Fruit fly (Drosophila melanogaster) whole organism, embryonic: Measurements from ENCODE around the gene nSMase.

Source experiments
- Asciz ChIP-seq: fragments of 200-800 bp; sonication (Bioruptor generic); optimal IDR thresholded peaks from 2 replicates; lab custom pipeline; 2017; ENCODE audit warnings: missing biosample characterization, mild to moderate bottlenecking, missing genetic modification characterization, missing genetic modification reagents
- CG1024 ChIP-seq: fragments of 200-800 bp; sonication (Bioruptor generic); IDR thresholded peaks from 2 replicates; pipeline ENCODE4 v1.3.6; 2022; ENCODE audit warnings: missing biosample characterization, missing genetic modification characterization
- CG10565 ChIP-seq: fragments of 200-800 bp; sonication (Bioruptor generic); optimal IDR thresholded peaks from 3 replicates; lab custom pipeline; 2016; ENCODE audit warnings: missing biosample characterization, mild to moderate bottlenecking, missing genetic modification characterization
- CG11398 ChIP-seq: fragments of 200-800 bp; sonication (Bioruptor generic); optimal IDR thresholded peaks from 2 replicates; lab custom pipeline; 2016; ENCODE audit warnings: missing biosample characterization, missing genetic modification characterization
- CG12219 ChIP-seq: fragments of 200-800 bp; sonication (Bioruptor generic); optimal IDR thresholded peaks from 3 replicates; lab custom pipeline; 2018; ENCODE audit warnings: missing biosample characterization, mild to moderate bottlenecking, missing genetic modification characterization
- CG12769 ChIP-seq: fragments of 200-800 bp; sonication (Bioruptor generic); optimal IDR thresholded peaks from 2 replicates; lab custom pipeline; 2019; ENCODE audit warnings: missing biosample characterization, mild to moderate bottlenecking, missing genetic modification characterization, moderate library complexity
- CG14965 ChIP-seq: fragments of 200-800 bp; sonication (Bioruptor generic); optimal IDR thresholded peaks from 2 replicates; lab custom pipeline; 2016; ENCODE audit warnings: missing biosample characterization, missing genetic modification characterization, borderline replicate concordance
- CG15269 ChIP-seq: fragments of 200-800 bp; sonication (Bioruptor generic); optimal IDR thresholded peaks from 2 replicates; lab custom pipeline; 2018; ENCODE audit warnings: missing biosample characterization, mild to moderate bottlenecking, missing genetic modification characterization, moderate library complexity
- CG15601 ChIP-seq: fragments of 200-800 bp; sonication (Bioruptor generic); optimal IDR thresholded peaks from 3 replicates; lab custom pipeline; 2019; ENCODE audit warnings: missing biosample characterization, mild to moderate bottlenecking, missing genetic modification characterization, moderate library complexity
- CG16863 ChIP-seq: fragments of 200-800 bp; sonication (Bioruptor generic); optimal IDR thresholded peaks from 3 replicates; lab custom pipeline; 2016; ENCODE audit warnings: missing biosample characterization, missing genetic modification characterization
- CG17328 ChIP-seq: fragments of 200-800 bp; sonication (Bioruptor generic); IDR thresholded peaks from 2 replicates; pipeline ENCODE4 v1.3.6; 2022; ENCODE audit warnings: missing biosample characterization, missing genetic modification characterization
- CG2678 ChIP-seq: fragments of 200-800 bp; sonication (Bioruptor generic); optimal IDR thresholded peaks from 3 replicates; lab custom pipeline; 2019; ENCODE audit warnings: missing biosample characterization, mild to moderate bottlenecking, missing genetic modification characterization, moderate library complexity
- CG3065 ChIP-seq: fragments of 200-800 bp; sonication (Bioruptor generic); optimal IDR thresholded peaks from 2 replicates; lab custom pipeline; 2016; ENCODE audit warnings: missing biosample characterization, missing genetic modification characterization
- CG32532 ChIP-seq: fragments of 200-800 bp; sonication (Bioruptor generic); IDR thresholded peaks from 2 replicates; pipeline ENCODE4 v1.3.6; 2022; ENCODE audit warnings: missing biosample characterization, missing genetic modification characterization
- CG34422 ChIP-seq: fragments of 200-800 bp; sonication (Bioruptor generic); IDR thresholded peaks from 3 replicates; pipeline ENCODE4 v1.3.6; 2022; ENCODE audit warnings: missing biosample characterization, missing genetic modification characterization
- CG5245 ChIP-seq: fragments of 200-800 bp; sonication (Bioruptor generic); optimal IDR thresholded peaks from 3 replicates; lab custom pipeline; 2016; ENCODE audit warnings: missing biosample characterization, missing genetic modification characterization
- CG7745 ChIP-seq: fragments of 200-800 bp; sonication (Bioruptor generic); optimal IDR thresholded peaks from 2 replicates; lab custom pipeline; 2018; ENCODE audit warnings: missing biosample characterization, mild to moderate bottlenecking, missing genetic modification characterization, moderate library complexity
- CG8290 ChIP-seq, 3 experiments: fragments of 200-800 bp; sonication (Bioruptor generic); optimal IDR thresholded peaks; 2 replicates each; lab custom pipeline; 2016 to 2019; ENCODE audit warnings: missing biosample characterization in 3 of 3, missing genetic modification characterization in 3 of 3, mild to moderate bottlenecking in 2 of 3, moderate library complexity in 1 of 3
- Doc3 ChIP-seq: fragments of 200-800 bp; sonication (Bioruptor generic); IDR thresholded peaks from 3 replicates; pipeline ENCODE4 v1.3.6; 2022; ENCODE audit warnings: missing biosample characterization, missing genetic modification characterization; ENCODE audit not compliant: partially characterized antibody
- ERR ChIP-seq: fragments of 200-800 bp; sonication (Bioruptor generic); optimal IDR thresholded peaks from 2 replicates; lab custom pipeline; 2016; ENCODE audit warnings: missing biosample characterization, missing genetic modification characterization
- GATAe ChIP-seq: fragments of 200-800 bp; sonication (Bioruptor generic); conservative IDR thresholded peaks from 2 replicates; pipeline ENCODE4 v1.3.6; 2022; ENCODE audit warnings: missing biosample characterization, missing genetic modification characterization
- H15 ChIP-seq: fragments of 200-800 bp; sonication (Bioruptor generic); IDR thresholded peaks from 3 replicates; pipeline ENCODE4 v1.3.6; 2022; ENCODE audit warnings: missing biosample characterization, missing genetic modification characterization
- HLH3B ChIP-seq: fragments of 200-800 bp; sonication (Bioruptor generic); IDR thresholded peaks from 2 replicates; pipeline ENCODE4 v1.3.6; 2022; ENCODE audit warnings: missing biosample characterization, missing genetic modification characterization
- HLH4C ChIP-seq: fragments of 200-800 bp; sonication (Bioruptor generic); IDR thresholded peaks from 3 replicates; pipeline ENCODE4 v1.3.6; 2022; ENCODE audit warnings: missing biosample characterization, missing genetic modification characterization; ENCODE audit not compliant: partially characterized antibody
- Hey ChIP-seq: fragments of 200-800 bp; sonication (Bioruptor generic); optimal IDR thresholded peaks from 3 replicates; lab custom pipeline; 2018; ENCODE audit warnings: missing biosample characterization, mild to moderate bottlenecking, missing genetic modification characterization
- HmgZ ChIP-seq: fragments of 200-800 bp; sonication (Bioruptor generic); optimal IDR thresholded peaks from 2 replicates; lab custom pipeline; 2018; ENCODE audit warnings: missing biosample characterization, mild to moderate bottlenecking, missing genetic modification characterization
- Jarid2 ChIP-seq: fragments of 200-800 bp; sonication (Bioruptor generic); optimal IDR thresholded peaks from 3 replicates; lab custom pipeline; 2017; ENCODE audit warnings: mild to moderate bottlenecking, missing biosample characterization, missing genetic modification reagents, missing genetic modification characterization
- Lhr ChIP-seq: fragments of 200-800 bp; sonication (Bioruptor generic); optimal IDR thresholded peaks from 3 replicates; lab custom pipeline; 2017; ENCODE audit warnings: mild to moderate bottlenecking, missing biosample characterization, missing genetic modification reagents, missing genetic modification characterization
- Med ChIP-seq: fragments of 200-800 bp; sonication (Bioruptor generic); peaks from one replicate; lab custom pipeline; 2016; ENCODE audit warnings: missing biosample characterization, missing genetic modification characterization, mild to moderate bottlenecking, inconsistent platforms, moderate library complexity
- Nf-YA ChIP-seq: fragments of 200-800 bp; sonication (Bioruptor generic); IDR thresholded peaks from 2 replicates; pipeline ENCODE4 v1.3.6; 2022; ENCODE audit warnings: missing biosample characterization, missing genetic modification characterization
- YL-1 ChIP-seq: fragments of 200-800 bp; sonication (Bioruptor generic); optimal IDR thresholded peaks from 3 replicates; lab custom pipeline; 2017; ENCODE audit warnings: missing biosample characterization, mild to moderate bottlenecking, missing genetic modification characterization
- abd-A ChIP-seq: fragments of 200-800 bp; sonication (Bioruptor generic); optimal IDR thresholded peaks from 3 replicates; lab custom pipeline; 2019; ENCODE audit warnings: missing biosample characterization, mild to moderate bottlenecking, missing genetic modification characterization, moderate library complexity
- al ChIP-seq: fragments of 200-800 bp; sonication (Bioruptor generic); IDR thresholded peaks from 2 replicates; pipeline ENCODE4 v1.3.6; 2022; ENCODE audit warnings: missing biosample characterization, missing genetic modification characterization
- bbx ChIP-seq: fragments of 200-800 bp; sonication (Bioruptor generic); IDR thresholded peaks from 2 replicates; pipeline ENCODE4 v1.3.6; 2022; ENCODE audit warnings: missing biosample characterization, missing genetic modification characterization; ENCODE audit not compliant: partially characterized antibody
- cad ChIP-seq: fragments of >200 bp; optimal IDR thresholded peaks from 2 replicates; lab custom pipeline; 2017; ENCODE audit warnings: missing biosample characterization, missing genetic modification characterization
- corto ChIP-seq: fragments of 200-800 bp; sonication (Bioruptor generic); optimal IDR thresholded peaks from 2 replicates; lab custom pipeline; 2016; ENCODE audit warnings: missing biosample characterization, mild to moderate bottlenecking, missing genetic modification characterization, moderate library complexity
- dm ChIP-seq: fragments of 200-800 bp; sonication (Bioruptor generic); optimal IDR thresholded peaks from 3 replicates; lab custom pipeline; 2016; ENCODE audit warnings: missing biosample characterization, missing genetic modification characterization
- esg ChIP-seq: fragments of 200-800 bp; sonication (Bioruptor generic); conservative IDR thresholded peaks from 2 replicates; pipeline ENCODE4 v1.3.6; 2022; ENCODE audit warnings: missing biosample characterization, missing genetic modification characterization
- exex ChIP-seq: fragments of 200-800 bp; sonication (Bioruptor generic); optimal IDR thresholded peaks from 4 replicates; lab custom pipeline; 2018; ENCODE audit warnings: missing biosample characterization, mild to moderate bottlenecking, missing genetic modification characterization, moderate library complexity
- lbe ChIP-seq: fragments of 200-800 bp; sonication (Bioruptor generic); optimal IDR thresholded peaks from 2 replicates; lab custom pipeline; 2016; ENCODE audit warnings: missing biosample characterization, mild to moderate bottlenecking, missing genetic modification characterization
- nau ChIP-seq: fragments of 200-800 bp; sonication (Bioruptor generic); optimal IDR thresholded peaks from 3 replicates; lab custom pipeline; 2017; ENCODE audit warnings: missing biosample characterization, mild to moderate bottlenecking, missing genetic modification characterization, missing genetic modification reagents
- odd ChIP-seq: fragments of 200-800 bp; sonication (Bioruptor generic); optimal IDR thresholded peaks from 2 replicates; lab custom pipeline; 2017; ENCODE audit warnings: missing biosample characterization, mild to moderate bottlenecking, missing genetic modification characterization
- onecut ChIP-seq: fragments of 200-800 bp; sonication (Bioruptor generic); IDR thresholded peaks from 2 replicates; pipeline ENCODE4 v1.3.6; 2022; ENCODE audit warnings: missing biosample characterization, missing genetic modification characterization
- psq ChIP-seq: fragments of 200-800 bp; sonication (Bioruptor generic); optimal IDR thresholded peaks from 2 replicates; lab custom pipeline; 2017; ENCODE audit warnings: missing biosample characterization, missing genetic modification characterization
- sens-2 ChIP-seq: fragments of 200-800 bp; sonication (Bioruptor generic); IDR thresholded peaks from 2 replicates; pipeline ENCODE4 v1.3.6; 2022; ENCODE audit warnings: missing biosample characterization, missing genetic modification characterization
- ssp ChIP-seq: fragments of 200-800 bp; sonication (Bioruptor generic); IDR thresholded peaks from 2 replicates; pipeline ENCODE4 v1.3.6; 2022; ENCODE audit warnings: missing biosample characterization, missing genetic modification characterization
- tgo ChIP-seq: fragments of 200-800 bp; sonication (Bioruptor generic); IDR thresholded peaks from 3 replicates; pipeline ENCODE4 v1.3.6; 2022; ENCODE audit warnings: missing biosample characterization, missing genetic modification characterization
- zen ChIP-seq: fragments of 200-800 bp; sonication (Bioruptor generic); optimal IDR thresholded peaks from 3 replicates; lab custom pipeline; 2018; ENCODE audit warnings: missing biosample characterization, mild to moderate bottlenecking, missing genetic modification characterization, moderate library complexity
- zf30C ChIP-seq: fragments of 200-800 bp; sonication (Bioruptor generic); optimal IDR thresholded peaks from 3 replicates; lab custom pipeline; 2018; ENCODE audit warnings: missing biosample characterization, mild to moderate bottlenecking, missing genetic modification characterization

nSMase gene

dm6 chr3L:3239785-3240596 lies 21.0 kb downstream of the nSMase start (continued):
- TF ChIP-seq esg (no peak), nau (GFP tag; lab: Kevin White, UChicago) (no peak), al (GFP tag; lab: Robert Waterston, UW) (no peak), CG12769 (tag; lab: Kevin White, UChicago) (peak; percentile 20), Doc3 (GFP tag; lab: Robert Waterston, UW) (no peak), ERR (GFP tag; lab: Kevin White, UChicago) (no peak), CG34422 (GFP tag; lab: Robert Waterston, UW) (no peak), CG7745 (tag; lab: Kevin White, UChicago) (peak; percentile 50), CG5245 (GFP tag; lab: Kevin White, UChicago) (no peak), Asciz (GFP tag; lab: Kevin White, UChicago) (peak; percentile 34), Jarid2 (GFP tag; lab: Kevin White, UChicago) (no peak), CG15269 (tag; lab: Kevin White, UChicago) (peak; percentile 22), CG10565 (GFP tag; lab: Kevin White, UChicago) (no peak), CG3065 (GFP tag; lab: Kevin White, UChicago) (no peak), exex (tag; lab: Kevin White, UChicago) (peak; percentile 76), Lhr (GFP tag; lab: Kevin White, UChicago) (no peak), dm (GFP tag; lab: Kevin White, UChicago) (no peak), GATAe (GFP tag; lab: Robert Waterston, UW) (peak; percentile 42; the same call in 1 of the 2 replicates), HLH3B (GFP tag; lab: Robert Waterston, UW) (no peak), Hey (tag; lab: Kevin White, UChicago) (no peak), CG15601 (tag; lab: Kevin White, UChicago) (peak; percentile 5), CG32532 (GFP tag; lab: Robert Waterston, UW) (no peak), CG1024 (GFP tag; lab: Robert Waterston, UW) (no peak), CG16863 (GFP tag; lab: Kevin White, UChicago) (no peak), sens-2 (GFP tag; lab: Robert Waterston, UW) (no peak), CG11398 (GFP tag; lab: Kevin White, UChicago) (no peak), cad (GFP tag; lab: Kevin White, UChicago) (no peak), bbx (GFP tag; lab: Robert Waterston, UW) (no peak), Nf-YA (GFP tag; lab: Robert Waterston, UW) (no peak), CG17328 (GFP tag; lab: Robert Waterston, UW) (peak; percentile 17; the same call in 1 of the 2 replicates), H15 (GFP tag; lab: Robert Waterston, UW) (no peak), onecut (no peak), tgo (GFP tag; lab: Robert Waterston, UW) (no peak), YL-1 (GFP tag; lab: Kevin White, UChicago) (no peak), CG2678 (tag; lab: Kevin White, UChicago) (peak; percentile 10), zf30C (peak; percentile 47), HLH4C (GFP tag; lab: Robert Waterston, UW) (no peak), ssp (GFP tag; lab: Robert Waterston, UW) (no peak), lbe (peak; percentile 44), CG14965 (GFP tag; lab: Kevin White, UChicago) (no peak), HmgZ (tag; lab: Kevin White, UChicago) (peak; percentile 23), psq (no peak), abd-A (tag; lab: Kevin White, UChicago) (no peak), CG8290 (GFP tag; optimal IDR thresholded peaks at IDR 0.05; lab: Kevin White, UChicago) (no peak), CG8290 (tag; optimal IDR thresholded peaks at IDR 0.05; lab: Kevin White, UChicago) (peak in 1 of 2 experiments; percentile 51), corto (GFP tag; lab: Kevin White, UChicago) (peak; percentile 65), Med (GFP tag; lab: Kevin White, UChicago) (peak; percentile 47), CG12219 (GFP tag; lab: Kevin White, UChicago) (no peak), odd (GFP tag; lab: Kevin White, UChicago) (peak; percentile 35), zen (tag; lab: Kevin White, UChicago) (no peak)
